Worm (Caenorhabditis elegans): ENCODE data around the gene fbxa-79.

Gene fbxa-79

ce11 chrIII:1279197-1279596, 28.9 kb downstream of the fbxa-79 start (continued):
- TF ChIP-seq mdl-1 (tag; optimal IDR thresholded peaks at IDR 0.05) (peak in 1 of 2 experiments; percentile 88), gei-8 (GFP tag; optimal IDR thresholded peaks at IDR 0.05) (no peak), dve-1 (tag; optimal IDR thresholded peaks at IDR 0.05; ENCODE audit: insufficient read depth) (peak; percentile 98), zfp-2 (tag; optimal IDR thresholded peaks at IDR 0.05) (no peak), ceh-28 (tag; optimal IDR thresholded peaks at IDR 0.05) (no peak), nhr-10 (tag; optimal IDR thresholded peaks at IDR 0.05) (peak; percentile 35), F49E8.2 (tag; optimal IDR thresholded peaks at IDR 0.05; ENCODE audit: borderline replicate concordance) (no peak), mxl-3 (GFP tag; optimal IDR thresholded peaks at IDR 0.05) (peak; percentile 74), zip-2 (tag; optimal IDR thresholded peaks at IDR 0.05) (peak; percentile 95), mes-2 (tag; optimal IDR thresholded peaks at IDR 0.05; ENCODE audit: poor library complexity, severe bottlenecking) (no peak), dmd-6 (GFP tag; IDR thresholded peaks at IDR 0.05) (peak; percentile 90), aha-1 (tag) (no peak), pqm-1 (tag; optimal IDR thresholded peaks at IDR 0.05) (peak; percentile 99), lin-1 (GFP tag; IDR thresholded peaks at IDR 0.05) (peak; percentile 93), nhr-6 (tag; optimal IDR thresholded peaks at IDR 0.05) (peak; percentile 73), hif-1 (tag; optimal IDR thresholded peaks at IDR 0.05) (peak in 1 of 2 experiments; percentile 45), mep-1 (tag; optimal IDR thresholded peaks at IDR 0.05) (peak; percentile 37), sdz-12 (GFP tag; optimal IDR thresholded peaks at IDR 0.05) (no peak)

ce11 chrIII:1275513-1275912, 32.6 kb downstream of the fbxa-79 start, which contains the start of gene fbxa-30:
Gene fbxa-30 (minus strand): TSS chrIII:1275613.
- TF ChIP-seq snpc-4 (tag; optimal IDR thresholded peaks at IDR 0.05) (no peak), spr-3 (GFP tag; optimal IDR thresholded peaks at IDR 0.05) (no peak), snpc-1.2 (GFP tag; IDR thresholded peaks at IDR 0.05) (no peak), rbr-2 (tag; optimal IDR thresholded peaks at IDR 0.05) (no peak), cey-2 (tag; optimal IDR thresholded peaks at IDR 0.05; ENCODE audit: borderline replicate concordance, insufficient read depth) (no peak)

- TF ChIP-seq F44E2.7 (GFP tag; IDR thresholded peaks at IDR 0.05): no peak
- peak; percentile 12 for TF ChIP-seq dve-1 (tag; optimal IDR thresholded peaks at IDR 0.05; ENCODE audit: insufficient read depth)
- TF ChIP-seq pqm-1 (tag; optimal IDR thresholded peaks at IDR 0.05): peak; percentile 61
- peak; percentile 49 for TF ChIP-seq nhr-28 (tag; optimal IDR thresholded peaks at IDR 0.05)
- no peak for TF ChIP-seq nhr-77 (tag; optimal IDR thresholded peaks at IDR 0.05)
- TF ChIP-seq daf-16 (GFP tag; optimal IDR thresholded peaks at IDR 0.05): no peak
- peak; percentile 51 for TF ChIP-seq daf-16 (tag; optimal IDR thresholded peaks at IDR 0.05)
- TF ChIP-seq php-3 (GFP tag; IDR thresholded peaks at IDR 0.05): peak; percentile 75; the same call in 1 of the 2 replicates
- TF ChIP-seq dmd-6 (GFP tag; IDR thresholded peaks at IDR 0.05): 0 out of 2 replicates have a peak, but pooled peaks have one; percentile 10
Measured at ce11 chrIII:1273655-1274328, 34.3 kb downstream of the fbxa-79 start, which contains the start of gene fbxa-29. Gene fbxa-29 (minus strand): TSS chrIII:1273705.

DNA sequence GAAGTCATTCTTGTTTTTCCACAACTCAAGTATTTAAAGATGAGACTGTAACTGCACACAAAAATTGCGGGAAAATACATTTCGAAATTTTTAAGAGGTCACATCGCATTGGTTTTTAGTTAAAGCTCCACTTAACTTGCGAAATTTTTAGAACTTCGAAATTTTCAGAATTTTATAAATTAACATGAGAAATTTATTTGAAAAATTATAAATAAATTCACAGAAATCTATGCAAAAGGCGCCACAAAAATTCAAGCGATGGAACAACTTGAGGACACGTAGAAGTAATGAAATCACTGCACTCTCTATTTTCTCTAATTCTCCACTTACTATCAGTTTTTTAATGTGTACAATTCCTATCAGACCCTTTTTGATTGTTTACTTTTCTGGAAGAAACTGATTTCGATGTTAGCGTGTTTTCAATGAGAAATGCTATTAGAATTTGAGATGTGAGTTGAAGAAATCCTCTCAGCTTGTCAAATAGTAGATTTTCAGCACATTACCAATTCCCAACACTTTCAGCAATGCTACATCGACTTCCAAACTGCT, 36.6 kb downstream of the fbxa-79 start, which contains the start of gene fbxa-31:
Gene fbxa-31, minus strand, starts transcription at position 51 of the 549 bp plus-strand sequence.
- TF ChIP-seq lsy-2 (tag; optimal IDR thresholded peaks at IDR 0.05) (no peak), zag-1 (tag; optimal IDR thresholded peaks at IDR 0.05) (no peak), mxl-3 (GFP tag; optimal IDR thresholded peaks at IDR 0.05) (no peak), nhr-28 (tag; optimal IDR thresholded peaks at IDR 0.05) (peak; percentile 29), egl-43 (GFP tag; IDR thresholded peaks at IDR 0.05) (no peak), aha-1 (tag) (peak; percentile 40), zfp-2 (tag; optimal IDR thresholded peaks at IDR 0.05) (no peak), nhr-10 (tag; optimal IDR thresholded peaks at IDR 0.05) (no peak), nhr-237 (tag; optimal IDR thresholded peaks at IDR 0.05) (no peak), nhr-76 (tag; optimal IDR thresholded peaks at IDR 0.05) (no peak), F10B5.3 (tag; optimal IDR thresholded peaks at IDR 0.05) (no peak), pqm-1 (tag; optimal IDR thresholded peaks at IDR 0.05) (peak; percentile 73), tra-1 (GFP tag; IDR thresholded peaks at IDR 0.05) (no peak), zip-2 (tag; optimal IDR thresholded peaks at IDR 0.05) (no peak), nhr-48 (tag; optimal IDR thresholded peaks at IDR 0.05) (no peak), mep-1 (tag; optimal IDR thresholded peaks at IDR 0.05) (no peak), daf-16 (GFP tag; optimal IDR thresholded peaks at IDR 0.05) (no peak), daf-16 (tag; optimal IDR thresholded peaks at IDR 0.05) (peak; percentile 75), hlh-11 (tag; optimal IDR thresholded peaks at IDR 0.05) (peak; percentile 1), F26F4.8 (GFP tag; conservative IDR thresholded peaks at IDR 0.05) (no peak), nhr-111 (GFP tag; optimal IDR thresholded peaks at IDR 0.05) (no peak), fos-1 (tag; optimal IDR thresholded peaks at IDR 0.05) (no peak), Y75B8A.6 (GFP tag; IDR thresholded peaks at IDR 0.05) (no peak), tag-97 (GFP tag; IDR thresholded peaks at IDR 0.05) (no peak), T20F7.1 (GFP tag; optimal IDR thresholded peaks at IDR 0.05) (no peak)
